Worm (Caenorhabditis elegans) whole organism, late embryonic: Measurements from ENCODE around the gene spe-19.

Source experiments
- F13H6.1 ChIP-seq: sonication (generic microtip); optimal IDR thresholded peaks from 2 replicates; lab custom pipeline; 2016; ENCODE audit warnings: missing genetic modification characterization, missing compliant biosample characterization
- ceh-34 ChIP-seq: sonication (generic microtip); optimal IDR thresholded peaks from 2 replicates; lab custom pipeline; 2016; ENCODE audit warnings: mild to moderate bottlenecking, missing genetic modification characterization, missing compliant biosample characterization
- elt-2 ChIP-seq: sonication (generic microtip); optimal IDR thresholded peaks from 2 replicates; lab custom pipeline; 2016; ENCODE audit warnings: missing genetic modification reagents, missing genetic modification characterization, missing compliant biosample characterization
- nfya-1 ChIP-seq: sonication (generic microtip); optimal IDR thresholded peaks from 2 replicates; lab custom pipeline; 2017; ENCODE audit warnings: missing genetic modification characterization, mild to moderate bottlenecking, missing compliant biosample characterization, antibody characterized with exemption, moderate library complexity
- pag-3 ChIP-seq: sonication (generic microtip); optimal IDR thresholded peaks from 2 replicates; lab custom pipeline; 2016; ENCODE audit warnings: missing compliant biosample characterization, missing genetic modification characterization, borderline replicate concordance
- rnt-1 ChIP-seq: sonication (generic microtip); optimal IDR thresholded peaks from 2 replicates; lab custom pipeline; 2016; ENCODE audit warnings: missing genetic modification characterization, missing compliant biosample characterization

ce11 chrV:20004385-20004784, 42.8 kb downstream of the spe-19 start, which contains the start of gene unc-51:
- TF ChIP-seq ceh-34 (no peak), rnt-1 (tag; lab: Kevin White, UChicago) (no peak), nfya-1 (no peak), F13H6.1 (tag; lab: Kevin White, UChicago) (no peak), pag-3 (tag; lab: Kevin White, UChicago) (no peak), elt-2 (tag; lab: Kevin White, UChicago) (no peak)
